Worm (Caenorhabditis elegans) whole organism, late embryonic: ENCODE results near the gene F19B6.3.

Source experiments
- fkh-6 ChIP-seq: sonication (generic microtip); optimal IDR thresholded peaks from 2 replicates; lab custom pipeline; 2016; ENCODE audit warnings: missing genetic modification characterization, missing compliant biosample characterization
- mec-3 ChIP-seq: sonication (generic microtip); optimal IDR thresholded peaks from 2 replicates; lab custom pipeline; 2016; ENCODE audit warnings: borderline replicate concordance, missing genetic modification characterization, missing compliant biosample characterization

- TF ChIP-seq mec-3 (tag; lab: Kevin White, UChicago) (no peak), fkh-6 (tag; lab: Kevin White, UChicago) (no peak)
These were observed 25.9 kb upstream of the F19B6.3 start, which contains the start of gene oac-59 for ce11 chrIV:12301161-12301560.
